Worm (Caenorhabditis elegans) whole organism, early embryonic: Measurements from ENCODE around the gene npr-10.

Experiments used
- B0310.2 ChIP-seq: sonication (generic microtip); optimal IDR thresholded peaks from 2 replicates; lab custom pipeline; 2016; ENCODE audit warnings: mild to moderate bottlenecking, missing genetic modification characterization, missing compliant biosample characterization
- F13C5.2 ChIP-seq: sonication (generic microtip); optimal IDR thresholded peaks from 2 replicates; lab custom pipeline; 2017; ENCODE audit warnings: mild to moderate bottlenecking, missing genetic modification characterization, inconsistent platforms, missing compliant biosample characterization
- aly-1 ChIP-seq: sonication (generic microtip); optimal IDR thresholded peaks from 2 replicates; lab custom pipeline; 2016; ENCODE audit warnings: missing genetic modification characterization, missing compliant biosample characterization
- ama-1 ChIP-seq: fragments of 150-350 bp; optimal IDR thresholded peaks from 2 replicates; lab custom pipeline; 2014
- ceh-13 ChIP-seq: fragments of 200-800 bp; sonication (Bioruptor generic); optimal IDR thresholded peaks from 2 replicates; lab custom pipeline; 2018; ENCODE audit warnings: mild to moderate bottlenecking, missing genetic modification characterization, missing compliant biosample characterization
- ceh-36 ChIP-seq: sonication (generic microtip); optimal IDR thresholded peaks from 2 replicates; lab custom pipeline; 2016; ENCODE audit warnings: missing genetic modification characterization, inconsistent platforms, missing compliant biosample characterization
- ets-7 ChIP-seq: sonication (generic microtip); optimal IDR thresholded peaks from 2 replicates; lab custom pipeline; 2016; ENCODE audit warnings: missing genotype, missing genetic modification characterization, missing compliant biosample characterization
- flt-1 ChIP-seq: fragments of 200-800 bp; sonication (Bioruptor generic); IDR thresholded peaks from 2 replicates; pipeline ENCODE4 v1.3.6; 2022; ENCODE audit warnings: missing genetic modification characterization, missing compliant biosample characterization
- hmbx-1 ChIP-seq: sonication (generic microtip); optimal IDR thresholded peaks from 2 replicates; lab custom pipeline; 2016; ENCODE audit warnings: mild to moderate bottlenecking, missing genetic modification characterization, missing compliant biosample characterization
- hmg-4 ChIP-seq: fragments of 200-800 bp; sonication (Bioruptor generic); optimal IDR thresholded peaks from 2 replicates; lab custom pipeline; 2018; ENCODE audit warnings: mild to moderate bottlenecking, missing genetic modification characterization, missing compliant biosample characterization
- hnd-1 ChIP-seq: sonication (generic microtip); optimal IDR thresholded peaks from 2 replicates; lab custom pipeline; 2016; ENCODE audit warnings: missing genetic modification characterization, missing compliant biosample characterization
- pes-1 ChIP-seq: fragments of 200-800 bp; sonication (Bioruptor generic); IDR thresholded peaks from 2 replicates; pipeline ENCODE4 v1.3.6; 2022; ENCODE audit warnings: missing genetic modification reagents, missing genetic modification characterization, missing compliant biosample characterization
- scrt-1 ChIP-seq: fragments of 200-800 bp; sonication (Bioruptor generic); IDR thresholded peaks from 2 replicates; pipeline ENCODE4 v1.3.6; 2022; ENCODE audit warnings: missing genetic modification characterization, missing compliant biosample characterization
- sea-1 ChIP-seq: fragments of 200-800 bp; sonication (Bioruptor generic); conservative IDR thresholded peaks from 2 replicates; pipeline ENCODE4 v1.3.6; 2022; ENCODE audit warnings: missing genetic modification characterization, missing compliant biosample characterization
- tbx-11 ChIP-seq: fragments of 200-800 bp; sonication (Bioruptor generic); IDR thresholded peaks from 2 replicates; pipeline ENCODE4 v1.3.6; 2022; ENCODE audit warnings: missing genetic modification characterization, missing compliant biosample characterization
- tbx-37 ChIP-seq: fragments of 200-800 bp; sonication (Bioruptor generic); conservative IDR thresholded peaks from 2 replicates; pipeline ENCODE4 v1.3.6; 2022; ENCODE audit warnings: missing genetic modification reagents, missing genetic modification characterization, missing compliant biosample characterization
- tra-4 ChIP-seq: sonication (generic microtip); optimal IDR thresholded peaks from 2 replicates; lab custom pipeline; 2017; ENCODE audit warnings: missing genetic modification characterization, missing compliant biosample characterization

Gene npr-10

ce11 chrX:13032610-13033009, at the start of gene npr-10:
Gene npr-10, minus strand, starts transcription at chrX:13032710.
- TF ChIP-seq tra-4 (tag; lab: Kevin White, UChicago) (no peak), hmg-4 (GFP tag; lab: Kevin White, UChicago) (no peak), hmbx-1 (tag; lab: Kevin White, UChicago) (no peak), ama-1 (lab: Kevin White, UChicago) (no peak), pes-1 (GFP tag; lab: Robert Waterston, UW) (no peak), hnd-1 (tag; lab: Kevin White, UChicago) (no peak), tbx-11 (GFP tag; lab: Robert Waterston, UW) (no peak), ceh-13 (GFP tag; lab: Kevin White, UChicago) (no peak)

DNA sequence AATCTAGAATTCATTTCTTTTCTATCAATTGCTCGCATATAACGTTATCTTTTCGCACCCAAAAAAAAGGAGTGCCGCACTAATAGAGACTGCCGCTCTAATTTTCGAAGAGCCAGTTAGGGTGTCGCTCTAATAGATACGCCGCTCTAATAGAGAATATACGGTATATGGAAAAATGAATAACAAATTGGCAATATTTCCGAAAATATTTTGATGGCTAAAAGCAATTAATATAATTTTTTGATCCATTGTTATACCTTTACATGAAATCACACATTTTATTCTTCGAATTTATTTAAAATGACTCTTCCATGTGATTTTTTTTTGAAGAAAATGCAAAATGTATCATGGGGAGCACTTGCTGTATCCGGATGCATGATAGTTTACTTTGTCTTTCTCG, 45.4 kb upstream of the npr-10 start, which contains the start of gene K03A11.4:
TSS of gene K03A11.4 (plus strand) at position 301 of the 400 bp plus-strand sequence.
- no peak for TF ChIP-seq ets-7 (tag; lab: Kevin White, UChicago)
- no peak for TF ChIP-seq flt-1 (GFP tag; lab: Robert Waterston, UW)
- no peak for TF ChIP-seq hnd-1 (tag; lab: Kevin White, UChicago)
- TF ChIP-seq ama-1 (lab: Kevin White, UChicago): no peak
- no peak for TF ChIP-seq pes-1 (GFP tag; lab: Robert Waterston, UW)

ce11 chrX:13074373-13074772, 41.9 kb upstream of the npr-10 start, which contains the start of gene ceh-28:
Gene ceh-28, plus strand, starts transcription at chrX:13074673.
- no peak for TF ChIP-seq tbx-11 (GFP tag; lab: Robert Waterston, UW)
- TF ChIP-seq sea-1 (GFP tag; lab: Robert Waterston, UW): no peak
- no peak for TF ChIP-seq ceh-36 (tag; lab: Kevin White, UChicago)

ce11 chrX:13071120-13071519, 38.6 kb upstream of the npr-10 start, which contains the start of gene cpx-2:
Gene cpx-2, minus strand, starts transcription at chrX:13071220.
- TF ChIP-seq B0310.2: no peak
- TF ChIP-seq pes-1 (GFP tag; lab: Robert Waterston, UW): no peak
- TF ChIP-seq tra-4 (tag; lab: Kevin White, UChicago): no peak
- no peak for TF ChIP-seq ceh-36 (tag; lab: Kevin White, UChicago)
- no peak for TF ChIP-seq tbx-37 (GFP tag; lab: Robert Waterston, UW)
- TF ChIP-seq hnd-1 (tag; lab: Kevin White, UChicago): no peak
- TF ChIP-seq ceh-13 (GFP tag; lab: Kevin White, UChicago): no peak
- no peak for TF ChIP-seq sea-1 (GFP tag; lab: Robert Waterston, UW)
- no peak for TF ChIP-seq flt-1 (GFP tag; lab: Robert Waterston, UW)
- TF ChIP-seq scrt-1: no peak
- no peak for TF ChIP-seq aly-1
- no peak for TF ChIP-seq F13C5.2 (tag; lab: Kevin White, UChicago)
- no peak for TF ChIP-seq ets-7 (tag; lab: Kevin White, UChicago)
- no peak for TF ChIP-seq hmg-4 (GFP tag; lab: Kevin White, UChicago)
- TF ChIP-seq hmbx-1 (tag; lab: Kevin White, UChicago): no peak
- no peak for TF ChIP-seq ama-1 (lab: Kevin White, UChicago)
- no peak for TF ChIP-seq tbx-11 (GFP tag; lab: Robert Waterston, UW)

- no peak for TF ChIP-seq sea-1 (GFP tag; lab: Robert Waterston, UW)
- no peak for TF ChIP-seq hmbx-1 (tag; lab: Kevin White, UChicago)
- TF ChIP-seq B0310.2: no peak
- no peak for TF ChIP-seq tbx-11 (GFP tag; lab: Robert Waterston, UW)
- no peak for TF ChIP-seq aly-1
- TF ChIP-seq ceh-13 (GFP tag; lab: Kevin White, UChicago): no peak
- TF ChIP-seq tbx-37 (GFP tag; lab: Robert Waterston, UW): no peak
- TF ChIP-seq ceh-36 (tag; lab: Kevin White, UChicago): no peak
- no peak for TF ChIP-seq ets-7 (tag; lab: Kevin White, UChicago)
- TF ChIP-seq hnd-1 (tag; lab: Kevin White, UChicago): no peak
- TF ChIP-seq hmg-4 (GFP tag; lab: Kevin White, UChicago): no peak
- TF ChIP-seq flt-1 (GFP tag; lab: Robert Waterston, UW): no peak
- no peak for TF ChIP-seq F13C5.2 (tag; lab: Kevin White, UChicago)
- no peak for TF ChIP-seq tra-4 (tag; lab: Kevin White, UChicago)
- no peak for TF ChIP-seq pes-1 (GFP tag; lab: Robert Waterston, UW)
Measured at ce11 chrX:13062934-13063585, 30.6 kb upstream of the npr-10 start, which contains the start of gene K03A11.5. Gene K03A11.5, plus strand, starts transcription at chrX:13063535.

DNA sequence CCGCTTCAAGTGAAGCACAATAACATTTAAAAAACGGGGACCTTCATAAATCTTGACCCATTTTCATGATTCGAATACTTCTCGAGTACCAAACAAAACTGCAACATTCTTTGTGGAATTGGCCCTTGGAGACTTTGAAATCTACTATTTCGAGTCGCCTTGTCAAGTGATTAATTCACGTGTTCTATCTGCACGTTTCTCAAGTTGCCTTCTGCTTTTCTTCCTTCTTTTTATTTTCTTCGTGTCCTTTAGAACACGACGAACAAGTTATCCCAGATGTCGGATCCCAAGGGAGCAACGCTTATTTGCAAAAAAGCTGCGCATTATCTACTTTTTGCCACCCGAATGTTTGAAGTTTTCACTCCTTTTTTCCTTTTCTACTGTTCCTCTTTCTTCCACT, 28.9 kb upstream of the npr-10 start:
- TF ChIP-seq tbx-37 (GFP tag; lab: Robert Waterston, UW) (no peak), ets-7 (tag; lab: Kevin White, UChicago) (no peak), ama-1 (lab: Kevin White, UChicago) (no peak), aly-1 (no peak), tra-4 (tag; lab: Kevin White, UChicago) (no peak), tbx-11 (GFP tag; lab: Robert Waterston, UW) (no peak), ceh-13 (GFP tag; lab: Kevin White, UChicago) (no peak), ceh-36 (tag; lab: Kevin White, UChicago) (no peak)

DNA sequence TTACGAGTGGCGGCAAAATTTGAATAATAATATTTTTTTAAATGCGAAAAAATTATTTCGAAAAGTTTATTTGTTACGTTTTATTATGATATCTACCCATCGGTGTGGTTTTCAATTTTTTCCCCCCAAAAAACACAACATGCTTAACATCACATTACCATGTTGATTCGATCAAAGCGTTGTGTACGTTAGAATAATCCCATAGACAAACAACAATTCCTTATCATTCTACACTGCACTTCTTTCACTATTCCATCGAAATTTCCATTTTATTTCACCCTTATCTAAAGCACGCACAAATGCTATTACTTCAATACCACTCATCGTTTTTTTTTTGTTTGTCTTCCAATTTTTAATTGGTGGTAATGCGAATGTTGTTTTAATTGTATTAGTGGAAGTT, 27.5 kb upstream of the npr-10 start:
- TF ChIP-seq aly-1 (no peak), ama-1 (lab: Kevin White, UChicago) (no peak), scrt-1 (no peak), B0310.2 (no peak), tbx-11 (GFP tag; lab: Robert Waterston, UW) (no peak), hmbx-1 (tag; lab: Kevin White, UChicago) (no peak), ceh-13 (GFP tag; lab: Kevin White, UChicago) (no peak), tbx-37 (GFP tag; lab: Robert Waterston, UW) (no peak), ets-7 (tag; lab: Kevin White, UChicago) (no peak), ceh-36 (tag; lab: Kevin White, UChicago) (no peak), sea-1 (GFP tag; lab: Robert Waterston, UW) (no peak)
